Worm (Caenorhabditis elegans): ENCODE measurements around the gene C05C12.1.

C05C12.1 gene

DNA sequence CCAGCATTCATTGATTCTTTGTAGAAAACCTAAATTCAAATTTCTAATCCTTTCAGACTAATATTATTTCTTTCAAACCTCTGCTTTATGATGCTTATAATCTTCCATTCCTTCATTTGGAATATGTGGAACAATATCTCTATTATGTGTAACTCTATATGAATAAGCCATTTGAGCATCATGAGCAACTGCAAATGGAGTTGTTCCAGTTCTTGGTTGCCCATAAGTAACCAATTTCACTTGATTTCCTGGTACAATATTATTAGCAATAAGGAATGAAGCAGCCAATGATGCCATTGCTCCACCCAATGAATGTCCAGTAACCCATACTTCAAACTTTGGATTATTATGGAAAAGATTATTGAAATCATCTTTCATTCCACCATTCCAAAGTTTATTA, 51.2 kb downstream of the C05C12.1 start:
- TF ChIP-seq unc-62 (GFP tag; optimal IDR thresholded peaks at IDR 0.05), result no peak
